Fruit fly (Drosophila melanogaster) whole organism, embryonic: Measurements from ENCODE around the gene Rbp6.
A peak's percentile ranks its signal among the peaks of the same experiment; 100 is the strongest.

Experiments used
- Asciz ChIP-seq: fragments of 200-800 bp; sonication (Bioruptor generic); optimal IDR thresholded peaks from 2 replicates; lab custom pipeline; 2017; ENCODE audit warnings: missing biosample characterization, mild to moderate bottlenecking, missing genetic modification characterization, missing genetic modification reagents
- Atf3 ChIP-seq: fragments of 200-800 bp; sonication (Bioruptor generic); optimal IDR thresholded peaks from 3 replicates; lab custom pipeline; 2016; ENCODE audit warnings: missing biosample characterization, missing genetic modification characterization
- CG10274 ChIP-seq: fragments of 200-800 bp; sonication (Bioruptor generic); optimal IDR thresholded peaks from 3 replicates; lab custom pipeline; 2017; ENCODE audit warnings: missing biosample characterization, mild to moderate bottlenecking, missing genetic modification characterization
- CG10321 ChIP-seq: fragments of 200-800 bp; sonication (Bioruptor generic); IDR thresholded peaks from 2 replicates; pipeline ENCODE4 v1.3.6; 2022; ENCODE audit warnings: missing biosample characterization, missing genetic modification characterization
- CG10462 ChIP-seq: fragments of 200-800 bp; sonication (Bioruptor generic); optimal IDR thresholded peaks from 2 replicates; lab custom pipeline; 2016; ENCODE audit warnings: missing biosample characterization, missing genetic modification characterization
- CG11696 ChIP-seq: fragments of 200-800 bp; sonication (Bioruptor generic); IDR thresholded peaks from 2 replicates; pipeline ENCODE4 v1.3.6; 2022; ENCODE audit warnings: missing biosample characterization, missing genetic modification characterization
- CG1233 ChIP-seq: fragments of 200-800 bp; sonication (Bioruptor generic); optimal IDR thresholded peaks from 4 replicates; lab custom pipeline; 2018; ENCODE audit warnings: missing biosample characterization, mild to moderate bottlenecking, missing genetic modification characterization
- CG13287 ChIP-seq: fragments of 200-800 bp; sonication (Bioruptor generic); IDR thresholded peaks from 2 replicates; pipeline ENCODE4 v1.3.6; 2022; ENCODE audit warnings: missing biosample characterization, missing genetic modification characterization; ENCODE audit not compliant: partially characterized antibody
- CG15011 ChIP-seq: fragments of 200-800 bp; sonication (Bioruptor generic); optimal IDR thresholded peaks from 3 replicates; lab custom pipeline; 2018; ENCODE audit warnings: missing biosample characterization, mild to moderate bottlenecking, missing genetic modification characterization
- CG1603 ChIP-seq: fragments of 200-800 bp; sonication (Bioruptor generic); optimal IDR thresholded peaks from 2 replicates; lab custom pipeline; 2019; ENCODE audit warnings: missing biosample characterization, mild to moderate bottlenecking, missing genetic modification characterization, moderate library complexity
- CG16863 ChIP-seq: fragments of 200-800 bp; sonication (Bioruptor generic); optimal IDR thresholded peaks from 3 replicates; lab custom pipeline; 2016; ENCODE audit warnings: missing biosample characterization, missing genetic modification characterization
- CG17802 ChIP-seq: fragments of 200-800 bp; sonication (Bioruptor generic); optimal IDR thresholded peaks from 2 replicates; lab custom pipeline; 2018; ENCODE audit warnings: missing biosample characterization, mild to moderate bottlenecking, missing genetic modification characterization, moderate library complexity
- CG18599 ChIP-seq: fragments of 200-800 bp; sonication (Bioruptor generic); optimal IDR thresholded peaks from 3 replicates; lab custom pipeline; 2017; ENCODE audit warnings: missing biosample characterization, missing genetic modification characterization, mild to moderate bottlenecking, moderate library complexity, missing genetic modification reagents
- CG31365 ChIP-seq: fragments of 200-800 bp; sonication (Bioruptor generic); optimal IDR thresholded peaks from 2 replicates; lab custom pipeline; 2018; ENCODE audit warnings: missing biosample characterization, mild to moderate bottlenecking, missing genetic modification characterization
- CG3163 ChIP-seq: fragments of 200-800 bp; sonication (Bioruptor generic); optimal IDR thresholded peaks from 3 replicates; lab custom pipeline; 2016; ENCODE audit warnings: missing biosample characterization, missing genetic modification characterization
- CG43689 ChIP-seq: fragments of 200-800 bp; sonication (Bioruptor generic); IDR thresholded peaks from 2 replicates; pipeline ENCODE4 v1.3.6; 2022; ENCODE audit warnings: missing biosample characterization, missing genetic modification characterization
- CG5245 ChIP-seq: fragments of 200-800 bp; sonication (Bioruptor generic); optimal IDR thresholded peaks from 3 replicates; lab custom pipeline; 2016; ENCODE audit warnings: missing biosample characterization, missing genetic modification characterization
- CG6654 ChIP-seq: fragments of 200-800 bp; sonication (Bioruptor generic); optimal IDR thresholded peaks from 2 replicates; lab custom pipeline; 2017; ENCODE audit warnings: missing biosample characterization, mild to moderate bottlenecking, missing genetic modification characterization
- CG7987 ChIP-seq: fragments of 200-800 bp; sonication (Bioruptor generic); optimal IDR thresholded peaks from 2 replicates; lab custom pipeline; 2018; ENCODE audit warnings: missing biosample characterization, mild to moderate bottlenecking, missing genetic modification characterization, moderate library complexity
- CG8944 ChIP-seq: fragments of 200-800 bp; sonication (Bioruptor generic); optimal IDR thresholded peaks from 3 replicates; lab custom pipeline; 2016; ENCODE audit warnings: missing biosample characterization, missing genetic modification characterization
- CG9437 ChIP-seq: fragments of 200-800 bp; sonication (Bioruptor generic); optimal IDR thresholded peaks from 2 replicates; lab custom pipeline; 2018; ENCODE audit warnings: missing biosample characterization, mild to moderate bottlenecking, missing genetic modification characterization
- CG9876 ChIP-seq: fragments of 200-800 bp; sonication (Bioruptor generic); optimal IDR thresholded peaks from 2 replicates; lab custom pipeline; 2016; ENCODE audit warnings: missing biosample characterization, missing genetic modification characterization
- CoRest ChIP-seq: fragments of 200-800 bp; sonication (Bioruptor generic); optimal IDR thresholded peaks from 3 replicates; lab custom pipeline; 2018; ENCODE audit warnings: missing biosample characterization, mild to moderate bottlenecking, missing genetic modification characterization, moderate library complexity
- Fer3 ChIP-seq: fragments of 200-800 bp; sonication (Bioruptor generic); optimal IDR thresholded peaks from 2 replicates; lab custom pipeline; 2018; ENCODE audit warnings: missing biosample characterization, mild to moderate bottlenecking, missing genetic modification characterization, moderate library complexity
- Gug ChIP-seq: fragments of 200-800 bp; sonication (Bioruptor generic); IDR thresholded peaks from 4 replicates; pipeline ENCODE4 v1.3.6; 2022; ENCODE audit warnings: missing biosample characterization, missing genetic modification characterization
- HLH54F ChIP-seq: fragments of 200-800 bp; sonication (Bioruptor generic); optimal IDR thresholded peaks from 3 replicates; lab custom pipeline; 2016; ENCODE audit warnings: missing biosample characterization, missing genetic modification characterization
- Hmx ChIP-seq: fragments of 200-800 bp; sonication (Bioruptor generic); optimal IDR thresholded peaks from 2 replicates; lab custom pipeline; 2016; ENCODE audit warnings: missing biosample characterization, missing genetic modification characterization
- Lpt ChIP-seq: fragments of >200 bp; optimal IDR thresholded peaks from 2 replicates; lab custom pipeline; 2018; ENCODE audit warnings: missing biosample characterization, missing genetic modification characterization
- NFAT ChIP-seq: fragments of 200-800 bp; sonication (Bioruptor generic); IDR thresholded peaks from 2 replicates; pipeline ENCODE4 v1.3.6; 2022; ENCODE audit warnings: missing biosample characterization, missing genetic modification characterization
- Spps ChIP-seq: fragments of 200-800 bp; sonication (Bioruptor generic); optimal IDR thresholded peaks from 2 replicates; lab custom pipeline; 2018; ENCODE audit warnings: missing biosample characterization, mild to moderate bottlenecking, missing genetic modification characterization
- ara ChIP-seq: fragments of 200-800 bp; sonication (Bioruptor generic); IDR thresholded peaks from 2 replicates; pipeline ENCODE4 v1.3.6; 2022; ENCODE audit warnings: missing biosample characterization, missing genetic modification characterization
- ase ChIP-seq: fragments of 200-800 bp; sonication (Bioruptor generic); IDR thresholded peaks from 3 replicates; pipeline ENCODE4 v1.3.6; 2022; ENCODE audit warnings: missing biosample characterization, missing genetic modification characterization
- ash1 ChIP-seq: fragments of 200-800 bp; sonication (Bioruptor generic); optimal IDR thresholded peaks from 2 replicates; lab custom pipeline; 2018; ENCODE audit warnings: missing biosample characterization, mild to moderate bottlenecking, missing genetic modification characterization
- bab2 ChIP-seq: fragments of 200-800 bp; sonication (Bioruptor generic); optimal IDR thresholded peaks from 2 replicates; lab custom pipeline; 2016; ENCODE audit warnings: missing biosample characterization, missing genetic modification characterization
- crol ChIP-seq: fragments of 200-800 bp; sonication (Bioruptor generic); IDR thresholded peaks from 2 replicates; pipeline ENCODE4 v1.3.6; 2022; ENCODE audit warnings: missing biosample characterization, missing genetic modification characterization
- dati ChIP-seq: fragments of 200-800 bp; sonication (Bioruptor generic); IDR thresholded peaks from 2 replicates; pipeline ENCODE4 v1.3.6; 2022; ENCODE audit warnings: missing biosample characterization, missing genetic modification characterization
- fd102C ChIP-seq: fragments of 200-800 bp; sonication (Bioruptor generic); optimal IDR thresholded peaks from 2 replicates; lab custom pipeline; 2018; ENCODE audit warnings: missing biosample characterization, mild to moderate bottlenecking, missing genetic modification characterization, moderate library complexity
- fd64A ChIP-seq: fragments of 200-800 bp; sonication (Bioruptor generic); optimal IDR thresholded peaks from 3 replicates; lab custom pipeline; 2018; ENCODE audit warnings: missing biosample characterization, mild to moderate bottlenecking, missing genetic modification characterization
- gcm2 ChIP-seq: fragments of 200-800 bp; sonication (Bioruptor generic); optimal IDR thresholded peaks from 2 replicates; lab custom pipeline; 2016; ENCODE audit warnings: missing biosample characterization, missing genetic modification characterization
- jumu ChIP-seq: fragments of 200-800 bp; sonication (Bioruptor generic); optimal IDR thresholded peaks from 3 replicates; lab custom pipeline; 2016; ENCODE audit warnings: missing biosample characterization, missing genetic modification characterization
- luna ChIP-seq: fragments of 200-800 bp; sonication (Bioruptor generic); optimal IDR thresholded peaks from 2 replicates; lab custom pipeline; 2016; ENCODE audit warnings: missing biosample characterization, missing genetic modification characterization
- mirr ChIP-seq: fragments of 200-800 bp; sonication (Bioruptor generic); optimal IDR thresholded peaks from 3 replicates; lab custom pipeline; 2018; ENCODE audit warnings: missing biosample characterization, mild to moderate bottlenecking, missing genetic modification characterization
- nerfin-2 ChIP-seq: fragments of 200-800 bp; sonication (Bioruptor generic); IDR thresholded peaks from 2 replicates; pipeline ENCODE4 v1.3.6; 2022; ENCODE audit warnings: missing biosample characterization, missing genetic modification characterization; ENCODE audit not compliant: partially characterized antibody
- pb ChIP-seq: fragments of 200-800 bp; sonication (Bioruptor generic); optimal IDR thresholded peaks from 3 replicates; lab custom pipeline; 2016; ENCODE audit warnings: missing biosample characterization, missing genetic modification characterization
- sd ChIP-seq: fragments of 200-800 bp; sonication (Bioruptor generic); optimal IDR thresholded peaks from 3 replicates; lab custom pipeline; 2018; ENCODE audit warnings: missing biosample characterization, mild to moderate bottlenecking, missing genetic modification characterization, moderate library complexity
- shn ChIP-seq: fragments of 200-800 bp; sonication (Bioruptor generic); optimal IDR thresholded peaks from 3 replicates; lab custom pipeline; 2016; ENCODE audit warnings: missing biosample characterization, missing genetic modification characterization
- ttk ChIP-seq: fragments of 200-800 bp; sonication (Bioruptor generic); IDR thresholded peaks from 2 replicates; pipeline ENCODE4 v2.1.2; 2022; ENCODE audit warnings: missing biosample characterization, missing genetic modification characterization
- tup ChIP-seq: fragments of 200-800 bp; sonication (Bioruptor generic); optimal IDR thresholded peaks from 2 replicates; lab custom pipeline; 2016; ENCODE audit warnings: missing biosample characterization, mild to moderate bottlenecking, missing genetic modification characterization, moderate library complexity
- yki ChIP-seq: fragments of >200 bp; optimal IDR thresholded peaks from 3 replicates; lab custom pipeline; 2018
- zen2 ChIP-seq: fragments of 200-800 bp; sonication (Bioruptor generic); IDR thresholded peaks from 3 replicates; pipeline ENCODE4 v1.3.6; 2022; ENCODE audit warnings: missing biosample characterization, missing genetic modification characterization; ENCODE audit not compliant: partially characterized antibody

Gene Rbp6

dm6 chr3L:17009715-17010491 is 228.1 kb downstream of the Rbp6 start (continued):
- TF ChIP-seq CG9437 (GFP tag; lab: Kevin White, UChicago) (no peak), CG17802 (tag; lab: Kevin White, UChicago) (no peak), sd (tag; lab: Kevin White, UChicago) (peak; percentile 93), CG7987 (GFP tag; lab: Kevin White, UChicago) (peak; percentile 82), fd64A (GFP tag; lab: Kevin White, UChicago) (peak; percentile 43), zen2 (GFP tag; lab: Robert Waterston, UW) (0 out of 3 replicates have a peak, but pooled peaks have one; percentile 28), Spps (tag; lab: Kevin White, UChicago) (no peak), CG6654 (no peak), yki (lab: Kevin White, UChicago) (no peak), Asciz (GFP tag; lab: Kevin White, UChicago) (peak; percentile 32), CG31365 (tag; lab: Kevin White, UChicago) (no peak), HLH54F (GFP tag; lab: Kevin White, UChicago) (peak; percentile 54), CG11696 (peak; percentile 95), Hmx (GFP tag; lab: Kevin White, UChicago) (no peak), shn (GFP tag; lab: Kevin White, UChicago) (peak; percentile 15), CG1603 (tag; lab: Kevin White, UChicago) (peak; percentile 34), ara (GFP tag; lab: Robert Waterston, UW) (peak; percentile 38; the same call in 1 of the 2 replicates), pb (peak; percentile 56), gcm2 (GFP tag; lab: Kevin White, UChicago) (peak; percentile 34), Gug (GFP tag; lab: Robert Waterston, UW) (no peak), CG3163 (GFP tag; lab: Kevin White, UChicago) (no peak), ase (GFP tag; lab: Robert Waterston, UW) (no peak), CG10274 (GFP tag; lab: Kevin White, UChicago) (no peak), CG9876 (GFP tag; lab: Kevin White, UChicago) (no peak), jumu (GFP tag; lab: Kevin White, UChicago) (no peak), dati (GFP tag; lab: Robert Waterston, UW) (no peak), CG10462 (peak; percentile 22), luna (GFP tag; lab: Kevin White, UChicago) (no peak), bab2 (GFP tag; lab: Kevin White, UChicago) (peak; percentile 23), CG18599 (GFP tag; lab: Kevin White, UChicago) (peak; percentile 60), crol (GFP tag; lab: Robert Waterston, UW) (peak; percentile 100), Fer3 (tag; lab: Kevin White, UChicago) (peak; percentile 32), ash1 (GFP tag; lab: Kevin White, UChicago) (peak; percentile 60), fd102C (GFP tag; lab: Kevin White, UChicago) (no peak), tup (GFP tag; lab: Kevin White, UChicago) (no peak), Atf3 (GFP tag; lab: Kevin White, UChicago) (no peak), mirr (GFP tag; lab: Kevin White, UChicago) (peak; percentile 96), CG10321 (GFP tag; lab: Robert Waterston, UW) (peak; percentile 85), ttk (peak; percentile 44), CG8944 (no peak), nerfin-2 (GFP tag; lab: Robert Waterston, UW) (no peak), CG15011 (no peak), CG16863 (GFP tag; lab: Kevin White, UChicago) (no peak), NFAT (GFP tag; lab: Robert Waterston, UW) (no peak; the same call in 1 of the 2 replicates), Lpt (no peak), CG1233 (peak; percentile 21), CG43689 (GFP tag; lab: Robert Waterston, UW) (no peak), CG5245 (GFP tag; lab: Kevin White, UChicago) (no peak), CG13287 (GFP tag; lab: Robert Waterston, UW) (peak; percentile 64), CoRest (tag; lab: Kevin White, UChicago) (peak; percentile 0)
